Worm (Caenorhabditis elegans): ENCODE data around the gene tag-266.

ce11 chrIII:675822-676221, 35.8 kb upstream of the tag-266 start, which contains the start of gene grk-2:
- TF ChIP-seq elt-1 (tag; optimal IDR thresholded peaks at IDR 0.05) (no peak), pqm-1 (tag; optimal IDR thresholded peaks at IDR 0.05) (no peak)
